Worm (Caenorhabditis elegans) whole organism, L1 larva: Measurements from ENCODE around the gene F48E3.6.

Experiments used
- aly-2 ChIP-seq: fragments of 150-350 bp; optimal IDR thresholded peaks from 2 replicates; lab custom pipeline; 2014; ENCODE audit warnings: missing biosample characterization, missing genetic modification characterization
- ama-1 ChIP-seq: fragments of 150-350 bp; optimal IDR thresholded peaks from 2 replicates; lab custom pipeline; 2014
- dsc-1 ChIP-seq: sonication (generic microtip); optimal IDR thresholded peaks from 2 replicates; lab custom pipeline; 2016; ENCODE audit warnings: mild to moderate bottlenecking, missing genetic modification characterization, missing compliant biosample characterization
- lin-39 ChIP-seq: fragments of 150-350 bp; optimal IDR thresholded peaks from 2 replicates; lab custom pipeline; 2014; ENCODE audit warnings: missing biosample characterization, missing genetic modification reagents, missing genetic modification characterization
- nhr-237 ChIP-seq: fragments of 150-350 bp; optimal IDR thresholded peaks from 2 replicates; lab custom pipeline; 2014; ENCODE audit warnings: missing biosample characterization, missing genetic modification characterization
- nhr-47 ChIP-seq: sonication (generic microtip); optimal IDR thresholded peaks from 2 replicates; lab custom pipeline; 2016; ENCODE audit warnings: mild to moderate bottlenecking, missing genetic modification characterization, moderate library complexity, missing compliant biosample characterization
- pqm-1 ChIP-seq: sonication (generic microtip); optimal IDR thresholded peaks from 3 replicates; lab custom pipeline; 2017; ENCODE audit warnings: missing biosample characterization, missing genetic modification characterization
- unc-130 ChIP-seq: fragments of 150-350 bp; optimal IDR thresholded peaks from 2 replicates; lab custom pipeline; 2017; ENCODE audit warnings: missing biosample characterization, missing genetic modification characterization, inconsistent platforms
- unc-62 ChIP-seq: fragments of 150-350 bp; optimal IDR thresholded peaks from 2 replicates; lab custom pipeline; 2014; ENCODE audit warnings: missing biosample characterization, missing genetic modification reagents, missing genetic modification characterization
- unc-86 ChIP-seq: sonication (generic microtip); optimal IDR thresholded peaks from 2 replicates; lab custom pipeline; 2016; ENCODE audit warnings: missing genetic modification characterization, missing compliant biosample characterization
- unc-98 ChIP-seq: fragments of 200-800 bp; sonication (Bioruptor generic); IDR thresholded peaks from 2 replicates; pipeline ENCODE4 v1.3.6; 2022; ENCODE audit warnings: missing genetic modification characterization, missing compliant biosample characterization
- ztf-11 ChIP-seq, 2 experiments: sonication (generic microtip); optimal IDR thresholded peaks; 2 replicates each; lab custom pipeline; 2016 to 2017; ENCODE audit warnings: missing genetic modification characterization in 2 of 2, missing biosample characterization in 1 of 2, missing compliant biosample characterization in 1 of 2

- TF ChIP-seq unc-98 (GFP tag; lab: Robert Waterston, UW): no peak
- TF ChIP-seq unc-130: no peak
- TF ChIP-seq dsc-1 (tag; lab: Kevin White, UChicago): no peak
- no peak for TF ChIP-seq pqm-1 (tag; lab: Kevin White, UChicago)
- TF ChIP-seq unc-62 (GFP tag; lab: Kevin White, UChicago): no peak
- no peak for TF ChIP-seq nhr-237 (tag; lab: Kevin White, UChicago)
- TF ChIP-seq aly-2 (tag; lab: Kevin White, UChicago): no peak
- no peak for TF ChIP-seq unc-86
- no peak for TF ChIP-seq lin-39 (tag; lab: Kevin White, UChicago)
- no peak for TF ChIP-seq ztf-11 (tag; optimal IDR thresholded peaks at IDR 0.05; lab: Kevin White, UChicago)
- no peak for TF ChIP-seq ama-1
- no peak for TF ChIP-seq nhr-47 (tag; lab: Kevin White, UChicago)
These were observed 35.1 kb upstream of the F48E3.6 start, which contains the start of gene dpy-7 for ce11 chrX:7537742-7538268.
